Fruit fly (Drosophila melanogaster) whole organism, embryonic: ENCODE measurements around the gene CG7029.
A peak's percentile ranks its signal among the peaks of the same experiment; 100 is the strongest.

Experiments used
- ATbp ChIP-seq: fragments of 200-800 bp; sonication (Bioruptor generic); optimal IDR thresholded peaks from 2 replicates; lab custom pipeline; 2017; ENCODE audit warnings: missing biosample characterization, mild to moderate bottlenecking, missing genetic modification characterization, missing genetic modification reagents
- Antp ChIP-seq: fragments of 200-800 bp; sonication (Bioruptor generic); optimal IDR thresholded peaks from 3 replicates; lab custom pipeline; 2016; ENCODE audit warnings: missing biosample characterization, missing genetic modification characterization
- CG10462 ChIP-seq: fragments of 200-800 bp; sonication (Bioruptor generic); optimal IDR thresholded peaks from 2 replicates; lab custom pipeline; 2016; ENCODE audit warnings: missing biosample characterization, missing genetic modification characterization
- CG10979 ChIP-seq: fragments of 200-800 bp; sonication (Bioruptor generic); optimal IDR thresholded peaks from 2 replicates; lab custom pipeline; 2018; ENCODE audit warnings: missing biosample characterization, mild to moderate bottlenecking, missing genetic modification characterization, moderate library complexity
- CG12104 ChIP-seq: fragments of 200-800 bp; sonication (Bioruptor generic); optimal IDR thresholded peaks from 3 replicates; lab custom pipeline; 2016; ENCODE audit warnings: missing biosample characterization, missing genetic modification characterization
- CG1233 ChIP-seq: fragments of 200-800 bp; sonication (Bioruptor generic); optimal IDR thresholded peaks from 4 replicates; lab custom pipeline; 2018; ENCODE audit warnings: missing biosample characterization, mild to moderate bottlenecking, missing genetic modification characterization
- CG12769 ChIP-seq: fragments of 200-800 bp; sonication (Bioruptor generic); optimal IDR thresholded peaks from 2 replicates; lab custom pipeline; 2019; ENCODE audit warnings: missing biosample characterization, mild to moderate bottlenecking, missing genetic modification characterization, moderate library complexity
- CG14441 ChIP-seq: fragments of 200-800 bp; sonication (Bioruptor generic); IDR thresholded peaks from 2 replicates; pipeline ENCODE4 v1.3.6; 2022; ENCODE audit warnings: missing biosample characterization, missing genetic modification characterization
- CG16863 ChIP-seq: fragments of 200-800 bp; sonication (Bioruptor generic); optimal IDR thresholded peaks from 3 replicates; lab custom pipeline; 2016; ENCODE audit warnings: missing biosample characterization, missing genetic modification characterization
- CG1792 ChIP-seq: fragments of 200-800 bp; sonication (Bioruptor generic); optimal IDR thresholded peaks from 2 replicates; lab custom pipeline; 2016; ENCODE audit warnings: missing biosample characterization, missing genetic modification characterization
- CG2712 ChIP-seq: fragments of 200-800 bp; optimal IDR thresholded peaks from 3 replicates; lab custom pipeline; 2019; ENCODE audit warnings: missing biosample characterization, mild to moderate bottlenecking, missing genetic modification characterization, moderate library complexity
- CG4404 ChIP-seq: fragments of 200-800 bp; sonication (Bioruptor generic); IDR thresholded peaks from 2 replicates; pipeline ENCODE4 v1.3.6; 2022; ENCODE audit warnings: missing biosample characterization, missing genetic modification characterization
- CG4424 ChIP-seq: fragments of 200-800 bp; sonication (Bioruptor generic); optimal IDR thresholded peaks from 3 replicates; lab custom pipeline; 2016; ENCODE audit warnings: missing biosample characterization, missing genetic modification characterization
- CG9609 ChIP-seq: fragments of 200-800 bp; sonication (Bioruptor generic); optimal IDR thresholded peaks from 3 replicates; lab custom pipeline; 2016; ENCODE audit warnings: missing biosample characterization, missing genetic modification characterization
- Dad ChIP-seq: fragments of 200-800 bp; sonication (Bioruptor generic); optimal IDR thresholded peaks from 3 replicates; lab custom pipeline; 2016; ENCODE audit warnings: missing biosample characterization, missing genetic modification characterization
- Hr78 ChIP-seq, 2 experiments: fragments of 200-800 bp in 1 of 2; fragments of >200 bp in 1 of 2; sonication (Bioruptor generic) in 1 of 2; optimal IDR thresholded peaks; 2 replicates each; lab custom pipeline; 2017 to 2019; ENCODE audit warnings: missing biosample characterization in 2 of 2, missing genetic modification characterization in 2 of 2, mild to moderate bottlenecking in 1 of 2, moderate library complexity in 1 of 2
- Max ChIP-seq: fragments of 200-800 bp; sonication (Bioruptor generic); optimal IDR thresholded peaks from 2 replicates; lab custom pipeline; 2016; ENCODE audit warnings: missing biosample characterization, mild to moderate bottlenecking, missing genetic modification characterization
- Pdp1 ChIP-seq, 2 experiments: fragments of 200-800 bp; sonication (Bioruptor generic); optimal IDR thresholded peaks; 3 replicates each; lab custom pipeline; 2016; ENCODE audit warnings: missing biosample characterization in 2 of 2, missing genetic modification characterization in 2 of 2, mild to moderate bottlenecking in 1 of 2, moderate library complexity in 1 of 2
- Ravus ChIP-seq: fragments of 200-800 bp; sonication (Bioruptor generic); IDR thresholded peaks from 2 replicates; pipeline ENCODE4 v1.3.6; 2022; ENCODE audit warnings: missing biosample characterization, missing genetic modification characterization
- Rx ChIP-seq: fragments of 200-800 bp; sonication (Bioruptor generic); IDR thresholded peaks from 2 replicates; pipeline ENCODE4 v1.3.6; 2022; ENCODE audit warnings: missing biosample characterization, missing genetic modification characterization
- Scr ChIP-seq: fragments of 200-800 bp; sonication (Bioruptor generic); IDR thresholded peaks from 2 replicates; pipeline ENCODE4 v1.3.6; 2022; ENCODE audit warnings: missing biosample characterization, missing genetic modification characterization; ENCODE audit not compliant: partially characterized antibody
- TFAM ChIP-seq: fragments of 200-800 bp; sonication (Bioruptor generic); optimal IDR thresholded peaks from 2 replicates; lab custom pipeline; 2017; ENCODE audit warnings: missing biosample characterization, missing genetic modification characterization, inconsistent platforms
- Tbp ChIP-seq: fragments of >200 bp; optimal IDR thresholded peaks from 2 replicates; lab custom pipeline; 2018; ENCODE audit warnings: missing biosample characterization, missing genetic modification characterization
- Trl ChIP-seq, 3 experiments: fragments of >200 bp in 2 of 3; fragments of 200-800 bp in 1 of 3; sonication (Bioruptor generic) in 1 of 3; optimal IDR thresholded peaks; 2 replicates in 1 of 3; 3 replicates in 2 of 3; lab custom pipeline; 2016 to 2017; ENCODE audit warnings: missing biosample characterization in 1 of 3, missing genetic modification characterization in 1 of 3
- Usf ChIP-seq: fragments of 200-800 bp; sonication (Bioruptor generic); optimal IDR thresholded peaks from 2 replicates; lab custom pipeline; 2017; ENCODE audit warnings: missing genotype, missing biosample characterization, missing genetic modification characterization
- abd-A ChIP-seq: fragments of 200-800 bp; sonication (Bioruptor generic); optimal IDR thresholded peaks from 3 replicates; lab custom pipeline; 2019; ENCODE audit warnings: missing biosample characterization, mild to moderate bottlenecking, missing genetic modification characterization, moderate library complexity
- ac ChIP-seq: fragments of 200-800 bp; sonication (Bioruptor generic); optimal IDR thresholded peaks from 3 replicates; lab custom pipeline; 2017; ENCODE audit warnings: missing biosample characterization, mild to moderate bottlenecking, missing genetic modification characterization
- ash1 ChIP-seq: fragments of 200-800 bp; sonication (Bioruptor generic); optimal IDR thresholded peaks from 2 replicates; lab custom pipeline; 2018; ENCODE audit warnings: missing biosample characterization, mild to moderate bottlenecking, missing genetic modification characterization
- caup ChIP-seq: fragments of 200-800 bp; sonication (Bioruptor generic); optimal IDR thresholded peaks from 3 replicates; lab custom pipeline; 2017; ENCODE audit warnings: missing biosample characterization, mild to moderate bottlenecking, missing genetic modification characterization, moderate library complexity; ENCODE audit not compliant: severe bottlenecking
- chinmo ChIP-seq: fragments of 200-800 bp; sonication (Bioruptor generic); IDR thresholded peaks from 4 replicates; pipeline ENCODE4 v1.3.6; 2022; ENCODE audit warnings: missing biosample characterization, missing genetic modification characterization; ENCODE audit not compliant: partially characterized antibody
- cwo ChIP-seq: fragments of 200-800 bp; sonication (Bioruptor generic); optimal IDR thresholded peaks from 3 replicates; lab custom pipeline; 2017; ENCODE audit warnings: missing biosample characterization, missing genetic modification characterization, mild to moderate bottlenecking, moderate library complexity, missing genetic modification reagents
- dm ChIP-seq: fragments of 200-800 bp; sonication (Bioruptor generic); optimal IDR thresholded peaks from 3 replicates; lab custom pipeline; 2016; ENCODE audit warnings: missing biosample characterization, missing genetic modification characterization
- gcm ChIP-seq: fragments of 200-800 bp; sonication (Bioruptor generic); optimal IDR thresholded peaks from 2 replicates; lab custom pipeline; 2019; ENCODE audit warnings: missing biosample characterization, mild to moderate bottlenecking, missing genetic modification characterization, moderate library complexity
- h ChIP-seq: fragments of >200 bp; optimal IDR thresholded peaks from 2 replicates; lab custom pipeline; 2017
- hkb ChIP-seq, 2 experiments: fragments of 200-800 bp in 1 of 2; fragments of >200 bp in 1 of 2; sonication (Bioruptor generic) in 1 of 2; IDR thresholded peaks in 1 of 2; optimal IDR thresholded peaks in 1 of 2; 2 replicates each; pipeline versions ENCODE4 v1.3.6 to Lab custom; 2017 to 2022; ENCODE audit warnings: missing biosample characterization in 1 of 2, missing genetic modification characterization in 1 of 2
- kah ChIP-seq: fragments of 200-800 bp; sonication (Bioruptor generic); optimal IDR thresholded peaks from 2 replicates; lab custom pipeline; 2018; ENCODE audit warnings: missing biosample characterization, mild to moderate bottlenecking, missing genetic modification characterization
- knrl ChIP-seq: fragments of 200-800 bp; sonication (Bioruptor generic); IDR thresholded peaks from 3 replicates; pipeline ENCODE4 v1.3.6; 2022; ENCODE audit warnings: missing biosample characterization, missing genetic modification characterization; ENCODE audit not compliant: partially characterized antibody
- oc ChIP-seq: fragments of 200-800 bp; sonication (Bioruptor generic); optimal IDR thresholded peaks from 2 replicates; lab custom pipeline; 2018; ENCODE audit warnings: missing biosample characterization, mild to moderate bottlenecking, missing genetic modification characterization, moderate library complexity
- p53 ChIP-seq: fragments of 200-800 bp; sonication (Bioruptor generic); optimal IDR thresholded peaks from 2 replicates; lab custom pipeline; 2016; ENCODE audit warnings: missing biosample characterization, missing genetic modification characterization
- pho ChIP-seq: fragments of 200-800 bp; sonication (Bioruptor generic); optimal IDR thresholded peaks from 2 replicates; lab custom pipeline; 2016; ENCODE audit warnings: missing biosample characterization, missing genetic modification characterization
- sd ChIP-seq: fragments of 200-800 bp; sonication (Bioruptor generic); optimal IDR thresholded peaks from 3 replicates; lab custom pipeline; 2018; ENCODE audit warnings: missing biosample characterization, mild to moderate bottlenecking, missing genetic modification characterization, moderate library complexity
- shn ChIP-seq: fragments of 200-800 bp; sonication (Bioruptor generic); optimal IDR thresholded peaks from 3 replicates; lab custom pipeline; 2016; ENCODE audit warnings: missing biosample characterization, missing genetic modification characterization
- so ChIP-seq: fragments of 200-800 bp; sonication (Bioruptor generic); IDR thresholded peaks from 3 replicates; pipeline ENCODE4 v1.3.6; 2022; ENCODE audit warnings: missing biosample characterization, missing genetic modification characterization
- unc-4 ChIP-seq: fragments of 200-800 bp; sonication (Bioruptor generic); IDR thresholded peaks from 2 replicates; pipeline ENCODE4 v1.3.6; 2022; ENCODE audit warnings: missing biosample characterization, missing genetic modification characterization; ENCODE audit not compliant: partially characterized antibody
- vvl ChIP-seq: fragments of 200-800 bp; sonication (Bioruptor generic); IDR thresholded peaks from 2 replicates; pipeline ENCODE4 v1.3.6; 2022; ENCODE audit warnings: missing biosample characterization, missing genetic modification characterization
- wor ChIP-seq: fragments of 200-800 bp; sonication (Bioruptor generic); IDR thresholded peaks from 2 replicates; pipeline ENCODE4 v1.3.6; 2022; ENCODE audit warnings: missing biosample characterization, missing genetic modification characterization

Gene CG7029

DNA sequence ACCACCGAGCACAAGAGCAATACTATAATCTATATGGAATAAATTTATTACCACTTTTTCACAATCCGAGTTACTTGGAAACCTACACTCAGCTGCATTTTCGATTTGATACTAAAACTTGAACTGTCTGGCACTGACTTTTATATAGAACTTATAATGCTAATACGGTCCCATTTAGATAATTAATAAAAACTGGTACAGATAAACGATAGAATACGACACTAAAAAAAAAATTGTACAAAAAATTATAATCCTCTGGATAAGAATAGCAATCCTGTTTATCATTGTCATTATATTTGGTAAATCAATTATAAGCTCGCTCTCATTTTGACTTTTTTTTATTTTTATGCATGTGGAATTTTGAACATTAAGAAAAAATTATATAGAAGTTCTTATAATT, 19.5 kb downstream of the CG7029 start, which contains the start of gene CG43093:
TSS of gene CG43093 (minus strand) at position 101 of the 400 bp plus-strand sequence.
- TF ChIP-seq CG12104 (GFP tag; lab: Kevin White, UChicago) (no peak), hkb (optimal IDR thresholded peaks at IDR 0.05; lab: Kevin White, UChicago) (no peak), hkb (GFP tag; IDR thresholded peaks at IDR 0.05; lab: Robert Waterston, UW) (no peak), kah (GFP tag; lab: Kevin White, UChicago) (no peak), Trl (optimal IDR thresholded peaks at IDR 0.05; lab: Kevin White, UChicago) (no peak), Trl (GFP tag; optimal IDR thresholded peaks at IDR 0.05; lab: Kevin White, UChicago) (no peak), CG10979 (tag; lab: Kevin White, UChicago) (no peak), Scr (GFP tag; lab: Robert Waterston, UW) (no peak), CG4424 (GFP tag; lab: Kevin White, UChicago) (no peak), oc (tag; lab: Kevin White, UChicago) (no peak), abd-A (tag; lab: Kevin White, UChicago) (no peak), CG1792 (GFP tag; lab: Kevin White, UChicago) (no peak), ATbp (GFP tag; lab: Kevin White, UChicago) (no peak), CG2712 (no peak)

dm6 chr3R:22770887-22771286, 20.2 kb downstream of the CG7029 start, which contains the start of gene CG43094:
CG43094 (minus strand) TSS chr3R:22770987.
- TF ChIP-seq so (no peak), Dad (no peak), h (lab: Kevin White, UChicago) (no peak), knrl (GFP tag; lab: Robert Waterston, UW) (no peak), Rx (GFP tag; lab: Robert Waterston, UW) (no peak), kah (GFP tag; lab: Kevin White, UChicago) (no peak), CG9609 (no peak), Ravus (GFP tag; lab: Robert Waterston, UW) (no peak), unc-4 (GFP tag; lab: Robert Waterston, UW) (no peak)
- TF ChIP-seq, all 482 proteins: peak for 0

DNA sequence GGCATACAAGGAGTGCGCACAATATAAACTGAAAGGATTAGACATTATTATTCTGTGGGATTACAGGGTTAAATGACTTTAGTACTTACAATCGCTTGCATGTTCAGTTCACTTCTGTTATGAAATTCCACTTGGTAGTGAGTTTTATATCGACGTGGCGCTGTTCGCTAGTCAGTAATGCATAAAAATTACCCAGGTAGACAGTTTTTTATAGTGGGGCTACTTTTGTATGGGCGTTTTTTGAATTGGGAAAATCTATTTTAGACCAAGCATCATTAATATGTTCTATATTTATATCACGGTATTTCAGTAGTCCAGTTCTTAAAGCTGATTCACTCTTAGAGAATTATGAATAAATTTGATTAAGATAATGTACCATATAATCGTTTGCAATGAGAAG, 21.0 kb downstream of the CG7029 start, which contains the start of gene CG43095:
TSS of gene CG43095 (minus strand) at position 101 of the 400 bp plus-strand sequence.
- TF ChIP-seq p53 (GFP tag; lab: Kevin White, UChicago) (no peak), CG4404 (GFP tag; lab: Robert Waterston, UW) (no peak), CG14441 (GFP tag; lab: Robert Waterston, UW) (no peak), ac (GFP tag; lab: Kevin White, UChicago) (no peak), shn (GFP tag; lab: Kevin White, UChicago) (no peak), Usf (GFP tag; lab: Kevin White, UChicago) (no peak), wor (GFP tag; lab: Robert Waterston, UW) (no peak), CG10462 (GFP tag; lab: Kevin White, UChicago) (no peak), Max (GFP tag; lab: Kevin White, UChicago) (no peak), Hr78 (GFP tag; optimal IDR thresholded peaks at IDR 0.05; lab: Kevin White, UChicago) (no peak), Tbp (GFP tag; lab: Kevin White, UChicago) (no peak), gcm (GFP tag; lab: Kevin White, UChicago) (no peak), pho (GFP tag; lab: Kevin White, UChicago) (no peak), ash1 (GFP tag; lab: Kevin White, UChicago) (no peak), dm (no peak)

DNA sequence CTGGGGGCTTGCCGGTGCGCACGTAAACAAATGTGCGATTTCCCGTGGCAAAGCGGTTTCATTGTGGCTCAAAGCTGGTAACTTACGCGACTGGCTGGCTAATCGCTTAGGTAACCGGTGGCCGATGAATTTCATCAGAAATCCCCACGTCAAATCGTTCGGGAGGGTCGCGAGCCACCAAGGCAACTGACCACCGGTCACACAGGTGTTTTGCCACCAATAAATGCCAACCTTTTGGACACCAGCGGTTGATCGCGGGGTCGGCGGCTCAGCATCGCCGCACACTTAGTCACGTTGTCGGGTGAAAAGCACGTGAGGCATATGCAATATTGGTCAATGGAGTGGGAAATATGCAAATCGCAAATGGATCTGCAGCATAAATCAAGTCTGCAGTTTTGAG, 25.8 kb downstream of the CG7029 start:
- TF ChIP-seq cwo (GFP tag; lab: Kevin White, UChicago) (peak; percentile 82), oc (tag; lab: Kevin White, UChicago) (peak; percentile 47), CG1233 (no peak), chinmo (peak; percentile 88), Antp (GFP tag; lab: Kevin White, UChicago) (no peak), CG16863 (GFP tag; lab: Kevin White, UChicago) (no peak), caup (no peak), CG12769 (tag; lab: Kevin White, UChicago) (peak; percentile 70), vvl (GFP tag; lab: Robert Waterston, UW) (peak; percentile 63; the same call in 1 of the 2 replicates), Pdp1 (GFP tag; optimal IDR thresholded peaks at IDR 0.05; lab: Kevin White, UChicago) (peak in 1 of 2 experiments; percentile 50), sd (tag; lab: Kevin White, UChicago) (peak; percentile 72), TFAM (GFP tag; lab: Kevin White, UChicago) (no peak)
